Fruit fly (Drosophila melanogaster) Kc167 (cell line): ENCODE measurements around the gene mTor.

Experiments
- Myc ChIP-seq: fragments of >200 bp; optimal IDR thresholded peaks from 2 replicates; lab custom pipeline; 2017; ENCODE audit warnings: missing external identifiers
- Sin3A ChIP-seq: fragments of >200 bp; optimal IDR thresholded peaks from 2 replicates; lab custom pipeline; 2018; ENCODE audit warnings: missing external identifiers
- h ChIP-seq: fragments of >200 bp; optimal IDR thresholded peaks from 3 replicates; lab custom pipeline; 2018; ENCODE audit warnings: missing external identifiers
- insv ChIP-seq: fragments of >200 bp; optimal IDR thresholded peaks from 3 replicates; lab custom pipeline; 2018; ENCODE audit warnings: missing external identifiers
- psq ChIP-seq: fragments of >200 bp; optimal IDR thresholded peaks from 2 replicates; lab custom pipeline; 2017; ENCODE audit warnings: missing external identifiers
- ttk ChIP-seq: sonication (Bioruptor generic); optimal IDR thresholded peaks from 2 replicates; lab custom pipeline; 2017; ENCODE audit warnings: missing external identifiers

mTor gene

DNA sequence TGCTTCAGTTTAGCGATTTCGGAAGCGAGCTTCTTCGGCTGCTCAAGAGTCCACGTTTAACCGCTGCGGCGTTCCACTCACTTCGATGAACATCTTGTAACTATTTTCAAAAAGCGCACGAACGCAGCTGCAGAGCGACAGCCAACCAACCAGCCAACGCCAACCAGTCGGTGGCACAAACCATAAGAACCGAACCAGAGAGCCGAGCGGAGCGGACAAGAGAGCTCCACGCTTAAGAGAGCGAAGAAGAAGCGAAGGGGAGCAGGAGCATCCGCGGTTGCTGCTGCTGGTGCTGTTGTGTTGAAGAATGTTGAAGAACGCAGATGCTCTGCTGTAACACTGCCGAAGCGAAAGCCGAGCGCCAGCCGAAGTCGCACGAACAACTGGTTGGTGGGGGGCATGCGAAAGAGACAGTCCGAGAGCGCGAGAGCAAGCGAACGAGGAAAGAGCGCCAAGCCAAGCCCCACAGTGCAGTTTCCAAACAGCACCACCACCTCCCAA lies 55.8 kb downstream of the mTor start, which contains the start of gene CG9932:
TSS of gene CG9932 (minus strand) at position 104 of the 501 bp plus-strand sequence.
- TF ChIP-seq psq (lab: Kevin White, UChicago) (no peak), ttk (lab: Kevin White, UChicago) (no peak), h (lab: Kevin White, UChicago) (no peak), Myc (no peak), Sin3A (lab: Kevin White, UChicago) (no peak), insv (lab: Kevin White, UChicago) (peak; percentile 80)
